Worm (Caenorhabditis elegans) whole organism, young adult: Measurements from ENCODE around the gene clec-66.

ENCODE experiments used
- B0035.1 ChIP-seq: sonication (generic microtip); optimal IDR thresholded peaks from 2 replicates; lab custom pipeline; 2016; ENCODE audit warnings: missing genetic modification characterization, mild to moderate bottlenecking, missing compliant biosample characterization, missing genotype, missing genetic modification reagents
- B0336.3 ChIP-seq: fragments of 200-800 bp; sonication (Bioruptor generic); IDR thresholded peaks from 2 replicates; pipeline ENCODE4 v1.3.6; 2022; ENCODE audit warnings: missing genetic modification characterization, missing compliant biosample characterization
- D2030.7 ChIP-seq: fragments of 200-800 bp; sonication (Bioruptor generic); IDR thresholded peaks from 2 replicates; pipeline ENCODE4 v1.3.6; 2022; ENCODE audit warnings: missing genetic modification reagents, missing genetic modification characterization, missing compliant biosample characterization
- F22D6.2 ChIP-seq: sonication (generic microtip); optimal IDR thresholded peaks from 2 replicates; lab custom pipeline; 2016; ENCODE audit warnings: mild to moderate bottlenecking, missing genetic modification characterization, missing compliant biosample characterization
- F33H1.4 ChIP-seq: fragments of 200-800 bp; sonication (Bioruptor generic); IDR thresholded peaks from 2 replicates; pipeline ENCODE4 v1.3.6; 2022; ENCODE audit warnings: missing genetic modification reagents, missing genetic modification characterization, missing compliant biosample characterization
- Y79H2A.3 ChIP-seq: fragments of 200-800 bp; sonication (Bioruptor generic); conservative IDR thresholded peaks from 2 replicates; pipeline ENCODE4 v1.3.6; 2022; ENCODE audit warnings: missing genetic modification reagents, missing genetic modification characterization, missing compliant biosample characterization
- Y95B8A.8 ChIP-seq: fragments of 200-800 bp; sonication (Bioruptor generic); IDR thresholded peaks from 2 replicates; pipeline ENCODE4 v1.3.6; 2022; ENCODE audit warnings: missing genetic modification reagents, missing genetic modification characterization, missing compliant biosample characterization
- attf-6 ChIP-seq: fragments of 200-800 bp; sonication (Bioruptor generic); IDR thresholded peaks from 2 replicates; pipeline ENCODE4 v1.3.6; 2022; ENCODE audit warnings: missing genetic modification reagents, missing genetic modification characterization, missing compliant biosample characterization
- ccch-3 ChIP-seq: fragments of 200-800 bp; sonication (Bioruptor generic); optimal IDR thresholded peaks from 2 replicates; lab custom pipeline; 2018; ENCODE audit warnings: mild to moderate bottlenecking, missing genetic modification characterization, missing compliant biosample characterization
- dox-1 ChIP-seq: fragments of 200-800 bp; sonication (Bioruptor generic); IDR thresholded peaks from 2 replicates; pipeline ENCODE4 v1.3.6; 2022; ENCODE audit warnings: missing genetic modification reagents, missing genetic modification characterization, missing compliant biosample characterization
- dpff-1 ChIP-seq: sonication (generic microtip); optimal IDR thresholded peaks from 2 replicates; lab custom pipeline; 2017; ENCODE audit warnings: mild to moderate bottlenecking, missing genetic modification characterization, missing compliant biosample characterization
- dpl-1 ChIP-seq: fragments of 150-350 bp; optimal IDR thresholded peaks from 2 replicates; lab custom pipeline; 2014; ENCODE audit warnings: missing biosample characterization, missing genetic modification reagents, missing genetic modification characterization
- efl-1 ChIP-seq: fragments of 150-350 bp; optimal IDR thresholded peaks from 2 replicates; lab custom pipeline; 2014; ENCODE audit warnings: missing biosample characterization, missing genetic modification reagents, missing genetic modification characterization
- egl-44 ChIP-seq: fragments of 200-800 bp; sonication (Bioruptor generic); IDR thresholded peaks from 2 replicates; pipeline ENCODE4 v1.3.6; 2022; ENCODE audit warnings: missing genetic modification reagents, missing genetic modification characterization, missing compliant biosample characterization
- hrde-1 ChIP-seq: sonication (generic microtip); optimal IDR thresholded peaks from 2 replicates; lab custom pipeline; 2016; ENCODE audit warnings: missing genetic modification characterization, mild to moderate bottlenecking, missing compliant biosample characterization, moderate library complexity, missing genotype, missing genetic modification reagents, borderline replicate concordance
- lag-1 ChIP-seq: fragments of 200-800 bp; sonication (Bioruptor generic); IDR thresholded peaks from 2 replicates; pipeline ENCODE4 v1.3.6; 2022; ENCODE audit warnings: missing genetic modification reagents, missing genetic modification characterization, missing compliant biosample characterization
- let-526 ChIP-seq: fragments of 200-800 bp; sonication (Bioruptor generic); IDR thresholded peaks from 2 replicates; pipeline ENCODE4 v1.3.6; 2022; ENCODE audit warnings: missing genetic modification reagents, missing genetic modification characterization, missing compliant biosample characterization
- let-607 ChIP-seq, 2 experiments: fragments of 200-800 bp in 1 of 2; sonication (Bioruptor generic) in 1 of 2; sonication (generic microtip) in 1 of 2; optimal IDR thresholded peaks; 2 replicates each; lab custom pipeline; 2016 to 2018; ENCODE audit warnings: mild to moderate bottlenecking in 2 of 2, missing compliant biosample characterization in 2 of 2, missing genetic modification characterization in 2 of 2, moderate library complexity in 2 of 2, missing genotype in 1 of 2
- lin-26 ChIP-seq: fragments of 200-800 bp; sonication (Bioruptor generic); IDR thresholded peaks from 2 replicates; pipeline ENCODE4 v1.3.6; 2022; ENCODE audit warnings: missing genetic modification reagents, missing genetic modification characterization, missing compliant biosample characterization
- lsl-1 ChIP-seq: fragments of 200-800 bp; sonication (Bioruptor generic); optimal IDR thresholded peaks from 2 replicates; lab custom pipeline; 2018; ENCODE audit warnings: mild to moderate bottlenecking, missing genetic modification characterization, moderate library complexity, missing compliant biosample characterization
- madf-3 ChIP-seq: fragments of 200-800 bp; sonication (Bioruptor generic); IDR thresholded peaks from 2 replicates; pipeline ENCODE4 v1.3.6; 2022; ENCODE audit warnings: missing genetic modification reagents, missing genetic modification characterization, missing compliant biosample characterization
- mcd-1 ChIP-seq: fragments of 200-800 bp; sonication (Bioruptor generic); IDR thresholded peaks from 2 replicates; pipeline ENCODE4 v1.3.6; 2022; ENCODE audit warnings: missing genetic modification reagents, missing genetic modification characterization, missing compliant biosample characterization
- mel-28 ChIP-seq: sonication (generic microtip); optimal IDR thresholded peaks from 2 replicates; lab custom pipeline; 2016; ENCODE audit warnings: borderline replicate concordance, mild to moderate bottlenecking, missing genetic modification characterization, missing compliant biosample characterization
- nfya-1 ChIP-seq: sonication (generic microtip); optimal IDR thresholded peaks from 2 replicates; lab custom pipeline; 2017; ENCODE audit warnings: antibody characterized with exemption, missing compliant biosample characterization, missing genetic modification characterization, borderline replicate concordance; ENCODE audit not compliant: insufficient read depth
- rcor-1 ChIP-seq: fragments of 200-800 bp; sonication (Bioruptor generic); IDR thresholded peaks from 2 replicates; pipeline ENCODE4 v1.3.6; 2022; ENCODE audit warnings: missing genetic modification reagents, missing genetic modification characterization, missing compliant biosample characterization
- sdz-38 ChIP-seq: sonication (generic microtip); optimal IDR thresholded peaks from 2 replicates; lab custom pipeline; 2016; ENCODE audit warnings: missing genotype, missing genetic modification characterization, missing compliant biosample characterization
- snpc-1.1 ChIP-seq: sonication (generic microtip); optimal IDR thresholded peaks from 2 replicates; lab custom pipeline; 2017; ENCODE audit warnings: missing genetic modification characterization, mild to moderate bottlenecking, missing compliant biosample characterization, antibody characterized with exemption, moderate library complexity, missing genotype, missing genetic modification reagents; ENCODE audit not compliant: insufficient read depth
- snpc-1.3 ChIP-seq: sonication (generic microtip); optimal IDR thresholded peaks from 2 replicates; lab custom pipeline; 2017; ENCODE audit warnings: missing genetic modification characterization, mild to moderate bottlenecking, missing compliant biosample characterization, antibody characterized with exemption, moderate library complexity, missing genotype, missing genetic modification reagents; ENCODE audit not compliant: insufficient read depth
- snpc-3.4 ChIP-seq: sonication (generic microtip); optimal IDR thresholded peaks from 2 replicates; lab custom pipeline; 2017; ENCODE audit warnings: missing genetic modification characterization, mild to moderate bottlenecking, missing compliant biosample characterization, antibody characterized with exemption, moderate library complexity, missing genotype, missing genetic modification reagents
- snpc-4 ChIP-seq, 5 experiments: fragments of 150-350 bp in 1 of 5; sonication (generic microtip) in 4 of 5; optimal IDR thresholded peaks; 2 replicates each; lab custom pipeline; 2014 to 2018; ENCODE audit warnings: missing genetic modification characterization in 5 of 5, missing biosample characterization in 3 of 5, antibody characterized with exemption in 2 of 5, mild to moderate bottlenecking in 2 of 5, missing compliant biosample characterization in 2 of 5, missing genotype in 2 of 5, moderate library complexity in 2 of 5, missing genetic modification reagents in 1 of 5
- sptf-2 ChIP-seq: fragments of 200-800 bp; sonication (Bioruptor generic); optimal IDR thresholded peaks from 2 replicates; lab custom pipeline; 2018; ENCODE audit warnings: mild to moderate bottlenecking, missing genetic modification characterization, missing compliant biosample characterization
- tbp1 ChIP-seq: fragments of 200-800 bp; sonication (Bioruptor generic); optimal IDR thresholded peaks from 2 replicates; lab custom pipeline; 2018; ENCODE audit warnings: mild to moderate bottlenecking, missing genetic modification characterization, missing compliant biosample characterization
- tbx-9 ChIP-seq: sonication (generic microtip); optimal IDR thresholded peaks from 2 replicates; lab custom pipeline; 2016; ENCODE audit warnings: borderline replicate concordance, missing genetic modification characterization, inconsistent platforms, missing compliant biosample characterization
- unc-130 ChIP-seq: sonication (generic microtip); optimal IDR thresholded peaks from 2 replicates; lab custom pipeline; 2016; ENCODE audit warnings: missing genetic modification reagents, missing genetic modification characterization, missing compliant biosample characterization
- unc-62 ChIP-seq: fragments of 150-350 bp; optimal IDR thresholded peaks from 2 replicates; lab custom pipeline; 2014; ENCODE audit warnings: missing biosample characterization, missing genetic modification reagents, missing genetic modification characterization
- xnd-1 ChIP-seq: sonication (generic microtip); optimal IDR thresholded peaks from 2 replicates; lab custom pipeline; 2016; ENCODE audit warnings: missing genotype, missing genetic modification reagents, missing genetic modification characterization, missing compliant biosample characterization
- ztf-22 ChIP-seq: fragments of 200-800 bp; sonication (Bioruptor generic); optimal IDR thresholded peaks from 2 replicates; lab custom pipeline; 2018; ENCODE audit warnings: mild to moderate bottlenecking, missing genetic modification characterization, moderate library complexity, missing compliant biosample characterization
- ztf-28 ChIP-seq: fragments of 200-800 bp; sonication (Bioruptor generic); IDR thresholded peaks from 2 replicates; pipeline ENCODE4 v1.3.6; 2022; ENCODE audit warnings: missing genetic modification reagents, missing genetic modification characterization, missing compliant biosample characterization

clec-66 gene

ce11 chrII:12880406-12880805 is 23.8 kb upstream of the clec-66 start, which contains the start of gene F35C5.1 (continued):
- TF ChIP-seq snpc-1.1 (tag; lab: Kevin White, UChicago): peak; percentile 34
- TF ChIP-seq tbx-9 (tag; lab: Kevin White, UChicago): no peak
- peak; percentile 24 for TF ChIP-seq snpc-4 (GFP tag; optimal IDR thresholded peaks at IDR 0.05; lab: Kevin White, UChicago)
- TF ChIP-seq snpc-4 (tag; optimal IDR thresholded peaks at IDR 0.05; lab: Kevin White, UChicago): peak in 2 of 4 experiments; percentile 18 to 30
- TF ChIP-seq Y95B8A.8 (GFP tag; lab: Robert Waterston, UW): 0 out of 2 replicates have a peak, but pooled peaks have one; percentile 46
- peak; percentile 20 for TF ChIP-seq unc-130 (GFP tag; lab: Kevin White, UChicago)
- no peak for TF ChIP-seq dpff-1 (tag; lab: Kevin White, UChicago)
- no peak for TF ChIP-seq ccch-3 (GFP tag; lab: Kevin White, UChicago)
- no peak for TF ChIP-seq lin-26 (GFP tag; lab: Robert Waterston, UW)
- no peak for TF ChIP-seq unc-62 (GFP tag; lab: Kevin White, UChicago)
- TF ChIP-seq B0035.1 (tag; lab: Kevin White, UChicago): no peak
- no peak for TF ChIP-seq egl-44
- TF ChIP-seq F33H1.4 (GFP tag; lab: Robert Waterston, UW): peak; percentile 96
- TF ChIP-seq efl-1 (GFP tag; lab: Kevin White, UChicago): peak; percentile 87
- TF ChIP-seq Y79H2A.3: no peak
- TF ChIP-seq dpl-1 (GFP tag; lab: Kevin White, UChicago): peak; percentile 76
- no peak for TF ChIP-seq let-607 (tag; optimal IDR thresholded peaks at IDR 0.05; lab: Kevin White, UChicago)
- TF ChIP-seq F22D6.2 (tag; lab: Kevin White, UChicago): no peak
- TF ChIP-seq dox-1 (GFP tag; lab: Robert Waterston, UW): peak; percentile 68; the same call in 1 of the 2 replicates
- peak; percentile 43; the same call in 1 of the 2 replicates for TF ChIP-seq mcd-1 (GFP tag; lab: Robert Waterston, UW)
- TF ChIP-seq D2030.7 (GFP tag; lab: Robert Waterston, UW): peak; percentile 78
- TF ChIP-seq lag-1 (GFP tag; lab: Robert Waterston, UW): no peak
- TF ChIP-seq lsl-1 (GFP tag; lab: Kevin White, UChicago): peak; percentile 94
- peak; percentile 25 for TF ChIP-seq tbp1
- TF ChIP-seq snpc-3.4: peak; percentile 77
- peak; percentile 88 for TF ChIP-seq xnd-1
- TF ChIP-seq rcor-1 (GFP tag; lab: Robert Waterston, UW): peak; percentile 20; the same call in 1 of the 2 replicates
- no peak for TF ChIP-seq hrde-1 (tag; lab: Kevin White, UChicago)
- TF ChIP-seq ztf-22 (GFP tag; lab: Kevin White, UChicago): no peak
- no peak for TF ChIP-seq ztf-28 (GFP tag; lab: Robert Waterston, UW)
- no peak for TF ChIP-seq snpc-1.3

- no peak for TF ChIP-seq dpl-1 (GFP tag; lab: Kevin White, UChicago)
- no peak for TF ChIP-seq let-607 (tag; optimal IDR thresholded peaks at IDR 0.05; lab: Kevin White, UChicago)
- TF ChIP-seq madf-3: no peak
- TF ChIP-seq attf-6 (GFP tag; lab: Robert Waterston, UW): no peak
Measured at ce11 chrII:12884972-12885371, 19.2 kb upstream of the clec-66 start, which contains the start of gene sra-14. sra-14 (plus strand) TSS chrII:12885272.

- no peak for TF ChIP-seq mel-28
- TF ChIP-seq mcd-1 (GFP tag; lab: Robert Waterston, UW): no peak
- no peak for TF ChIP-seq xnd-1
- TF ChIP-seq B0035.1 (tag; lab: Kevin White, UChicago): no peak
- no peak for TF ChIP-seq sptf-2 (GFP tag; lab: Kevin White, UChicago)
- TF ChIP-seq sdz-38 (tag; lab: Kevin White, UChicago): no peak
- TF ChIP-seq B0336.3 (GFP tag; lab: Robert Waterston, UW): no peak
- no peak for TF ChIP-seq let-526
- TF ChIP-seq attf-6 (GFP tag; lab: Robert Waterston, UW): no peak
- TF ChIP-seq ccch-3 (GFP tag; lab: Kevin White, UChicago): no peak
- TF ChIP-seq nfya-1 (tag; lab: Kevin White, UChicago): no peak
Measured at ce11 chrII:12888471-12888870, 15.7 kb upstream of the clec-66 start, which contains the start of gene F35C5.3. F35C5.3 (plus strand) TSS chrII:12888771.
